Fruit fly (Drosophila melanogaster) whole organism, embryonic: ENCODE data around the gene CG32248.

Experiments used
- ATbp ChIP-seq: fragments of 200-800 bp; sonication (Bioruptor generic); optimal IDR thresholded peaks from 2 replicates; lab custom pipeline; 2017; ENCODE audit warnings: missing biosample characterization, mild to moderate bottlenecking, missing genetic modification characterization, missing genetic modification reagents
- Blimp-1 ChIP-seq: fragments of 200-800 bp; sonication (Bioruptor generic); optimal IDR thresholded peaks from 3 replicates; lab custom pipeline; 2018; ENCODE audit warnings: missing biosample characterization, missing genetic modification characterization, mild to moderate bottlenecking, moderate library complexity, missing genetic modification reagents
- CG10209 ChIP-seq: fragments of 200-800 bp; sonication (Bioruptor generic); optimal IDR thresholded peaks from 3 replicates; lab custom pipeline; 2017; ENCODE audit warnings: missing biosample characterization, mild to moderate bottlenecking, missing genetic modification characterization, missing genetic modification reagents
- CG10366 ChIP-seq: fragments of 200-800 bp; sonication (Bioruptor generic); IDR thresholded peaks from 2 replicates; pipeline ENCODE4 v1.3.6; 2022; ENCODE audit warnings: missing biosample characterization, missing genetic modification characterization
- CG11695 ChIP-seq: fragments of 200-800 bp; sonication (Bioruptor generic); IDR thresholded peaks from 3 replicates; pipeline ENCODE4 v1.3.6; 2022; ENCODE audit warnings: missing biosample characterization, missing genetic modification characterization
- CG12071 ChIP-seq: fragments of 200-800 bp; sonication (Bioruptor generic); optimal IDR thresholded peaks from 3 replicates; lab custom pipeline; 2018; ENCODE audit warnings: missing biosample characterization, mild to moderate bottlenecking, missing genetic modification characterization
- CG13424 ChIP-seq: fragments of 200-800 bp; sonication (Bioruptor generic); optimal IDR thresholded peaks from 2 replicates; lab custom pipeline; 2019; ENCODE audit warnings: missing biosample characterization, mild to moderate bottlenecking, missing genetic modification characterization, moderate library complexity
- CG14014 ChIP-seq: fragments of 200-800 bp; sonication (Bioruptor generic); IDR thresholded peaks from 2 replicates; pipeline ENCODE4 v1.3.6; 2022; ENCODE audit warnings: missing biosample characterization, missing genetic modification characterization
- CG15269 ChIP-seq: fragments of 200-800 bp; sonication (Bioruptor generic); optimal IDR thresholded peaks from 2 replicates; lab custom pipeline; 2018; ENCODE audit warnings: missing biosample characterization, mild to moderate bottlenecking, missing genetic modification characterization, moderate library complexity
- CG1647 ChIP-seq: fragments of 200-800 bp; sonication (Bioruptor generic); optimal IDR thresholded peaks from 3 replicates; lab custom pipeline; 2016; ENCODE audit warnings: missing biosample characterization, missing genetic modification characterization
- CG17385 ChIP-seq: fragments of 200-800 bp; sonication (Bioruptor generic); optimal IDR thresholded peaks from 3 replicates; lab custom pipeline; 2018; ENCODE audit warnings: missing biosample characterization, mild to moderate bottlenecking, missing genetic modification characterization
- CG3065 ChIP-seq: fragments of 200-800 bp; sonication (Bioruptor generic); optimal IDR thresholded peaks from 2 replicates; lab custom pipeline; 2016; ENCODE audit warnings: missing biosample characterization, missing genetic modification characterization
- CG42726 ChIP-seq: fragments of 200-800 bp; sonication (Bioruptor generic); IDR thresholded peaks from 2 replicates; pipeline ENCODE4 v1.3.6; 2022; ENCODE audit warnings: missing biosample characterization, missing genetic modification characterization; ENCODE audit not compliant: partially characterized antibody
- CG7839 ChIP-seq: fragments of 200-800 bp; sonication (Bioruptor generic); optimal IDR thresholded peaks from 3 replicates; lab custom pipeline; 2018; ENCODE audit warnings: missing biosample characterization, mild to moderate bottlenecking, missing genetic modification characterization, moderate library complexity
- CG7987 ChIP-seq: fragments of 200-800 bp; sonication (Bioruptor generic); optimal IDR thresholded peaks from 2 replicates; lab custom pipeline; 2018; ENCODE audit warnings: missing biosample characterization, mild to moderate bottlenecking, missing genetic modification characterization, moderate library complexity
- CG8388 ChIP-seq: fragments of 200-800 bp; sonication (Bioruptor generic); optimal IDR thresholded peaks from 2 replicates; lab custom pipeline; 2019; ENCODE audit warnings: missing biosample characterization, mild to moderate bottlenecking, missing genetic modification characterization, moderate library complexity
- CG8765 ChIP-seq: fragments of 200-800 bp; sonication (Bioruptor generic); IDR thresholded peaks from 2 replicates; pipeline ENCODE4 v1.3.6; 2022; ENCODE audit warnings: missing biosample characterization, missing genetic modification characterization
- CG8924 ChIP-seq: fragments of 200-800 bp; optimal IDR thresholded peaks from 3 replicates; lab custom pipeline; 2019; ENCODE audit warnings: missing biosample characterization, mild to moderate bottlenecking, missing genetic modification characterization, moderate library complexity
- CoRest ChIP-seq: fragments of 200-800 bp; sonication (Bioruptor generic); optimal IDR thresholded peaks from 3 replicates; lab custom pipeline; 2018; ENCODE audit warnings: missing biosample characterization, mild to moderate bottlenecking, missing genetic modification characterization, moderate library complexity
- D19A ChIP-seq: fragments of 200-800 bp; optimal IDR thresholded peaks from 3 replicates; lab custom pipeline; 2019; ENCODE audit warnings: missing biosample characterization, mild to moderate bottlenecking, missing genetic modification characterization, moderate library complexity
- Dad ChIP-seq: fragments of 200-800 bp; sonication (Bioruptor generic); optimal IDR thresholded peaks from 3 replicates; lab custom pipeline; 2016; ENCODE audit warnings: missing biosample characterization, missing genetic modification characterization
- Dfd ChIP-seq, 2 experiments: fragments of >200 bp; optimal IDR thresholded peaks; 2 replicates each; lab custom pipeline; 2017; ENCODE audit warnings: missing biosample characterization in 2 of 2, missing genetic modification characterization in 2 of 2
- Hmx ChIP-seq: fragments of 200-800 bp; sonication (Bioruptor generic); optimal IDR thresholded peaks from 2 replicates; lab custom pipeline; 2016; ENCODE audit warnings: missing biosample characterization, missing genetic modification characterization
- Hr51 ChIP-seq, 2 experiments: fragments of 200-800 bp; sonication (Bioruptor generic); optimal IDR thresholded peaks; 2 replicates in 1 of 2; 3 replicates in 1 of 2; lab custom pipeline; 2016 to 2018; ENCODE audit warnings: missing biosample characterization in 2 of 2, missing genetic modification characterization in 2 of 2, mild to moderate bottlenecking in 1 of 2, moderate library complexity in 1 of 2
- Lim3 ChIP-seq: fragments of 200-800 bp; sonication (Bioruptor generic); IDR thresholded peaks from 2 replicates; pipeline ENCODE4 v1.3.6; 2022; ENCODE audit warnings: missing biosample characterization, missing genetic modification characterization
- Nf-YC ChIP-seq: fragments of 200-800 bp; optimal IDR thresholded peaks from 3 replicates; lab custom pipeline; 2019; ENCODE audit warnings: missing biosample characterization, mild to moderate bottlenecking, missing genetic modification characterization, moderate library complexity
- Oli ChIP-seq: fragments of 200-800 bp; sonication (Bioruptor generic); optimal IDR thresholded peaks from 2 replicates; lab custom pipeline; 2018; ENCODE audit warnings: missing biosample characterization, mild to moderate bottlenecking, missing genetic modification characterization, moderate library complexity
- Sox102F ChIP-seq: fragments of 200-800 bp; sonication (Bioruptor generic); optimal IDR thresholded peaks from 2 replicates; lab custom pipeline; 2018; ENCODE audit warnings: missing biosample characterization, mild to moderate bottlenecking, missing genetic modification characterization, moderate library complexity
- Taf1 ChIP-seq: fragments of 200-800 bp; sonication (Bioruptor generic); IDR thresholded peaks from 2 replicates; pipeline ENCODE4 v1.3.6; 2022; ENCODE audit warnings: missing biosample characterization, missing genetic modification characterization
- bowl ChIP-seq: fragments of 200-800 bp; sonication (Bioruptor generic); IDR thresholded peaks from 2 replicates; pipeline ENCODE4 v1.3.6; 2022; ENCODE audit warnings: missing biosample characterization, missing genetic modification characterization
- bsh ChIP-seq, 2 experiments: fragments of 200-800 bp; sonication (Bioruptor generic); optimal IDR thresholded peaks; 2 replicates each; lab custom pipeline; 2017 to 2018; ENCODE audit warnings: mild to moderate bottlenecking in 2 of 2, missing biosample characterization in 2 of 2, missing genetic modification characterization in 2 of 2, moderate library complexity in 1 of 2
- danr ChIP-seq: fragments of 200-800 bp; sonication (Bioruptor generic); IDR thresholded peaks from 2 replicates; pipeline ENCODE4 v1.3.6; 2022; ENCODE audit warnings: missing biosample characterization, missing genetic modification characterization
- fd3F ChIP-seq: fragments of 200-800 bp; sonication (Bioruptor generic); optimal IDR thresholded peaks from 2 replicates; lab custom pipeline; 2018; ENCODE audit warnings: missing biosample characterization, mild to moderate bottlenecking, missing genetic modification characterization, moderate library complexity
- gem ChIP-seq: fragments of 200-800 bp; sonication (Bioruptor generic); optimal IDR thresholded peaks from 2 replicates; lab custom pipeline; 2019; ENCODE audit warnings: missing biosample characterization, mild to moderate bottlenecking, missing genetic modification characterization, moderate library complexity
- grau ChIP-seq: fragments of 200-800 bp; optimal IDR thresholded peaks from 3 replicates; lab custom pipeline; 2019; ENCODE audit warnings: missing biosample characterization, mild to moderate bottlenecking, missing genetic modification characterization, moderate library complexity
- kah ChIP-seq: fragments of 200-800 bp; sonication (Bioruptor generic); optimal IDR thresholded peaks from 2 replicates; lab custom pipeline; 2018; ENCODE audit warnings: missing biosample characterization, mild to moderate bottlenecking, missing genetic modification characterization
- nmo ChIP-seq: fragments of 200-800 bp; sonication (Bioruptor generic); optimal IDR thresholded peaks from 2 replicates; lab custom pipeline; 2018; ENCODE audit warnings: missing biosample characterization, mild to moderate bottlenecking, missing genetic modification characterization, moderate library complexity
- oc ChIP-seq: fragments of 200-800 bp; sonication (Bioruptor generic); optimal IDR thresholded peaks from 2 replicates; lab custom pipeline; 2018; ENCODE audit warnings: missing biosample characterization, mild to moderate bottlenecking, missing genetic modification characterization, moderate library complexity
- repo ChIP-seq: fragments of 200-800 bp; sonication (Bioruptor generic); optimal IDR thresholded peaks from 2 replicates; lab custom pipeline; 2016; ENCODE audit warnings: missing biosample characterization, missing genetic modification characterization
- row ChIP-seq: fragments of 200-800 bp; sonication (Bioruptor generic); IDR thresholded peaks from 3 replicates; pipeline ENCODE4 v1.3.6; 2022; ENCODE audit warnings: missing biosample characterization, missing genetic modification characterization
- sens ChIP-seq: fragments of 200-800 bp; sonication (Bioruptor generic); peaks from one replicate; lab custom pipeline; 2016; ENCODE audit warnings: missing biosample characterization, missing genetic modification characterization
- slbo ChIP-seq: fragments of 200-800 bp; sonication (Bioruptor generic); IDR thresholded peaks from 2 replicates; pipeline ENCODE4 v1.3.6; 2022; ENCODE audit warnings: missing biosample characterization, missing genetic modification characterization

CG32248 gene

dm6 chr3L:4508926-4509457 is 37.4 kb downstream of the CG32248 start:
- TF ChIP-seq Dfd (GFP tag; optimal IDR thresholded peaks at IDR 0.05; lab: Kevin White, UChicago) (no peak), CG8765 (GFP tag; lab: Robert Waterston, UW) (no peak), repo (GFP tag; lab: Kevin White, UChicago) (no peak), Blimp-1 (GFP tag; lab: Kevin White, UChicago) (peak; percentile 52), gem (tag; lab: Kevin White, UChicago) (peak; percentile 59), CG10366 (GFP tag; lab: Robert Waterston, UW) (no peak), CG11695 (0 out of 3 replicates have a peak, but pooled peaks have one; percentile 11), nmo (GFP tag; lab: Kevin White, UChicago) (peak; percentile 39), D19A (tag; lab: Kevin White, UChicago) (no peak), CG8924 (tag; lab: Kevin White, UChicago) (peak; percentile 12), fd3F (GFP tag; lab: Kevin White, UChicago) (peak; percentile 6), Lim3 (no peak), bowl (GFP tag; lab: Robert Waterston, UW) (no peak), Sox102F (peak; percentile 64), CG7987 (GFP tag; lab: Kevin White, UChicago) (no peak), Dad (GFP tag; lab: Kevin White, UChicago) (no peak), CG15269 (tag; lab: Kevin White, UChicago) (peak; percentile 61), kah (GFP tag; lab: Kevin White, UChicago) (no peak), grau (peak; percentile 60), Taf1 (GFP tag; lab: Robert Waterston, UW) (no peak), CG1647 (GFP tag; lab: Kevin White, UChicago) (no peak), CG10209 (peak; percentile 5), CG42726 (GFP tag; lab: Robert Waterston, UW) (no peak), row (0 out of 3 replicates have a peak, but pooled peaks have one; percentile 32), oc (peak; percentile 31), Oli (tag; lab: Kevin White, UChicago) (peak; percentile 34), CoRest (tag; lab: Kevin White, UChicago) (peak; percentile 40), bsh (GFP tag; optimal IDR thresholded peaks at IDR 0.05; lab: Kevin White, UChicago) (peak in 1 of 2 experiments; percentile 2), CG12071 (GFP tag; lab: Kevin White, UChicago) (no peak), Nf-YC (tag; lab: Kevin White, UChicago) (no peak), Hmx (GFP tag; lab: Kevin White, UChicago) (no peak), slbo (GFP tag; lab: Robert Waterston, UW) (peak; percentile 12; the same call in 1 of the 2 replicates), CG14014 (GFP tag; lab: Robert Waterston, UW) (0 out of 2 replicates have a peak, but pooled peaks have one; percentile 29), ATbp (peak; percentile 27), CG7839 (tag; lab: Kevin White, UChicago) (peak; percentile 22), Hr51 (GFP tag; optimal IDR thresholded peaks at IDR 0.05; lab: Kevin White, UChicago) (peak in 1 of 2 experiments; percentile 67), CG3065 (GFP tag; lab: Kevin White, UChicago) (no peak), danr (GFP tag; lab: Robert Waterston, UW) (no peak), sens (GFP tag; lab: Kevin White, UChicago) (peak; percentile 56), CG8388 (GFP tag; lab: Kevin White, UChicago) (peak; percentile 16), CG17385 (GFP tag; lab: Kevin White, UChicago) (peak; percentile 18), CG13424 (tag; lab: Kevin White, UChicago) (peak; percentile 27)
- TF ChIP-seq, all 482 proteins: peak for 24
